Worm (Caenorhabditis elegans) whole organism, L1 larva: Measurements from ENCODE around the gene acc-4.
A peak's percentile ranks its signal among the peaks of the same experiment; 100 is the strongest.

Experiments
- C04F5.9 ChIP-seq: sonication (generic microtip); optimal IDR thresholded peaks from 2 replicates; lab custom pipeline; 2016; ENCODE audit warnings: missing genetic modification characterization, missing compliant biosample characterization
- C16A3.4 ChIP-seq: fragments of 150-350 bp; optimal IDR thresholded peaks from 2 replicates; lab custom pipeline; 2014; ENCODE audit warnings: missing biosample characterization, missing genetic modification characterization
- F16B12.6 ChIP-seq: fragments of 150-350 bp; optimal IDR thresholded peaks from 2 replicates; lab custom pipeline; 2014; ENCODE audit warnings: missing biosample characterization, missing genetic modification characterization
- alr-1 ChIP-seq: fragments of 200-800 bp; sonication (Bioruptor generic); optimal IDR thresholded peaks from 2 replicates; lab custom pipeline; 2018; ENCODE audit warnings: borderline replicate concordance, mild to moderate bottlenecking, missing genetic modification characterization, missing compliant biosample characterization
- ama-1 ChIP-seq: fragments of 150-350 bp; optimal IDR thresholded peaks from 2 replicates; lab custom pipeline; 2014
- blmp-1 ChIP-seq: fragments of 150-350 bp; optimal IDR thresholded peaks from 2 replicates; lab custom pipeline; 2014; ENCODE audit warnings: missing biosample characterization, missing genetic modification characterization
- ceh-63 ChIP-seq: fragments of 200-800 bp; sonication (Bioruptor generic); optimal IDR thresholded peaks from 2 replicates; lab custom pipeline; 2018; ENCODE audit warnings: mild to moderate bottlenecking, missing genetic modification characterization, missing compliant biosample characterization
- ceh-82 ChIP-seq, 3 experiments: fragments of 150-350 bp in 1 of 3; sonication (generic microtip) in 2 of 3; optimal IDR thresholded peaks; 2 replicates each; lab custom pipeline; 2014 to 2017; ENCODE audit warnings: missing biosample characterization in 3 of 3, missing genetic modification characterization in 3 of 3
- ceh-88 ChIP-seq: fragments of 200-800 bp; sonication (Bioruptor generic); IDR thresholded peaks from 2 replicates; pipeline ENCODE4 v1.3.6; 2022; ENCODE audit warnings: missing genetic modification characterization, missing compliant biosample characterization
- ces-1 ChIP-seq: fragments of 150-350 bp; optimal IDR thresholded peaks from 2 replicates; lab custom pipeline; 2014; ENCODE audit warnings: missing biosample characterization, missing genetic modification reagents, missing genetic modification characterization
- dsc-1 ChIP-seq: sonication (generic microtip); optimal IDR thresholded peaks from 2 replicates; lab custom pipeline; 2016; ENCODE audit warnings: mild to moderate bottlenecking, missing genetic modification characterization, missing compliant biosample characterization
- efl-1 ChIP-seq, 4 experiments: fragments of 150-350 bp; optimal IDR thresholded peaks in 3 of 4; peaks in 1 of 4; 1 replicate in 1 of 4; 2 replicates in 3 of 4; lab custom pipeline; 2014; ENCODE audit warnings: missing biosample characterization in 2 of 4, missing genetic modification characterization in 2 of 4, missing genetic modification reagents in 2 of 4
- efl-3 ChIP-seq: fragments of 200-800 bp; sonication (Bioruptor generic); optimal IDR thresholded peaks from 2 replicates; lab custom pipeline; 2018; ENCODE audit warnings: mild to moderate bottlenecking, missing genetic modification characterization, missing compliant biosample characterization
- elt-2 ChIP-seq: sonication (generic microtip); optimal IDR thresholded peaks from 2 replicates; lab custom pipeline; 2016; ENCODE audit warnings: missing genetic modification characterization, mild to moderate bottlenecking, inconsistent platforms, missing compliant biosample characterization, missing genetic modification reagents
- elt-3 ChIP-seq, 6 experiments: fragments of 150-350 bp in 1 of 6; sonication (generic microtip); optimal IDR thresholded peaks; 2 replicates each; lab custom pipeline; 2017 to 2018; ENCODE audit warnings: missing biosample characterization in 6 of 6, missing genetic modification characterization in 6 of 6, inconsistent platforms in 1 of 6
- ets-5 ChIP-seq: fragments of 200-800 bp; sonication (Bioruptor generic); IDR thresholded peaks from 2 replicates; pipeline ENCODE4 v1.3.6; 2022; ENCODE audit warnings: missing genetic modification characterization, missing compliant biosample characterization
- fkh-4 ChIP-seq: sonication (generic microtip); optimal IDR thresholded peaks from 2 replicates; lab custom pipeline; 2016; ENCODE audit warnings: missing compliant biosample characterization, missing genetic modification characterization, borderline replicate concordance
- fkh-8 ChIP-seq: sonication (generic microtip); optimal IDR thresholded peaks from 2 replicates; lab custom pipeline; 2016; ENCODE audit warnings: mild to moderate bottlenecking, missing genetic modification characterization, missing compliant biosample characterization
- fos-1 ChIP-seq: fragments of 150-350 bp; optimal IDR thresholded peaks from 2 replicates; lab custom pipeline; 2014; ENCODE audit warnings: missing biosample characterization, missing genetic modification characterization
- hlh-17 ChIP-seq: fragments of 200-800 bp; sonication (Bioruptor generic); optimal IDR thresholded peaks from 2 replicates; lab custom pipeline; 2018; ENCODE audit warnings: missing genetic modification characterization, mild to moderate bottlenecking, missing compliant biosample characterization, moderate library complexity, borderline replicate concordance
- hlh-4 ChIP-seq: sonication (generic microtip); optimal IDR thresholded peaks from 2 replicates; lab custom pipeline; 2016; ENCODE audit warnings: mild to moderate bottlenecking, missing genetic modification characterization, missing compliant biosample characterization
- hpl-2 ChIP-seq: fragments of 150-350 bp; optimal IDR thresholded peaks from 2 replicates; lab custom pipeline; 2014; ENCODE audit warnings: missing biosample characterization, missing genetic modification reagents, missing genetic modification characterization
- isw-1 ChIP-seq: fragments of 200-800 bp; sonication (Bioruptor generic); IDR thresholded peaks from 2 replicates; pipeline ENCODE4 v1.3.6; 2022; ENCODE audit warnings: missing genetic modification characterization, missing compliant biosample characterization
- jun-1 ChIP-seq: fragments of 150-350 bp; optimal IDR thresholded peaks from 2 replicates; lab custom pipeline; 2014; ENCODE audit warnings: missing biosample characterization, missing genetic modification reagents, missing genetic modification characterization
- lin-13 ChIP-seq: fragments of 150-350 bp; optimal IDR thresholded peaks from 2 replicates; lab custom pipeline; 2014; ENCODE audit warnings: missing biosample characterization, missing genetic modification reagents, missing genetic modification characterization
- lin-14 ChIP-seq: fragments of 200-800 bp; sonication (Bioruptor generic); optimal IDR thresholded peaks from 2 replicates; lab custom pipeline; 2018; ENCODE audit warnings: mild to moderate bottlenecking, missing genetic modification characterization, moderate library complexity, missing compliant biosample characterization
- lin-15B ChIP-seq: fragments of 150-350 bp; sonication (generic microtip); optimal IDR thresholded peaks from 3 replicates; lab custom pipeline; 2014; ENCODE audit warnings: missing biosample characterization, missing genetic modification characterization
- lin-39 ChIP-seq: fragments of 150-350 bp; optimal IDR thresholded peaks from 2 replicates; lab custom pipeline; 2014; ENCODE audit warnings: missing biosample characterization, missing genetic modification reagents, missing genetic modification characterization
- lsy-2 ChIP-seq, 2 experiments: fragments of 150-350 bp; optimal IDR thresholded peaks; 2 replicates each; lab custom pipeline; 2014; ENCODE audit warnings: missing biosample characterization in 2 of 2, missing genetic modification characterization in 2 of 2
- mab-9 ChIP-seq: fragments of 200-800 bp; sonication (Bioruptor generic); IDR thresholded peaks from 2 replicates; pipeline ENCODE4 v1.3.6; 2022; ENCODE audit warnings: missing genetic modification reagents, missing genetic modification characterization, missing compliant biosample characterization
- mef-2 ChIP-seq: fragments of 150-350 bp; optimal IDR thresholded peaks from 2 replicates; lab custom pipeline; 2014; ENCODE audit warnings: missing biosample characterization, missing genetic modification characterization
- nhr-12 ChIP-seq: sonication (generic microtip); optimal IDR thresholded peaks from 2 replicates; lab custom pipeline; 2017; ENCODE audit warnings: missing biosample characterization, missing genetic modification characterization
- nhr-19 ChIP-seq: fragments of 200-800 bp; sonication (Bioruptor generic); conservative IDR thresholded peaks from 2 replicates; pipeline ENCODE4 v1.3.6; 2022; ENCODE audit warnings: missing genetic modification characterization, missing compliant biosample characterization
- nhr-20 ChIP-seq: sonication (generic microtip); optimal IDR thresholded peaks from 2 replicates; lab custom pipeline; 2016; ENCODE audit warnings: mild to moderate bottlenecking, missing genetic modification characterization, missing compliant biosample characterization
- nhr-237 ChIP-seq: fragments of 150-350 bp; optimal IDR thresholded peaks from 2 replicates; lab custom pipeline; 2014; ENCODE audit warnings: missing biosample characterization, missing genetic modification characterization
- nhr-71 ChIP-seq: sonication (generic microtip); optimal IDR thresholded peaks from 2 replicates; lab custom pipeline; 2016; ENCODE audit warnings: mild to moderate bottlenecking, missing genetic modification characterization, moderate library complexity, missing compliant biosample characterization
- nhr-76 ChIP-seq: sonication (generic microtip); optimal IDR thresholded peaks from 2 replicates; lab custom pipeline; 2017; ENCODE audit warnings: missing biosample characterization, missing genetic modification characterization
- nhr-84 ChIP-seq: sonication (generic microtip); optimal IDR thresholded peaks from 2 replicates; lab custom pipeline; 2017; ENCODE audit warnings: missing biosample characterization, missing genetic modification characterization
- pag-3 ChIP-seq: sonication (generic microtip); optimal IDR thresholded peaks from 2 replicates; lab custom pipeline; 2017; ENCODE audit warnings: missing genetic modification characterization, mild to moderate bottlenecking, missing compliant biosample characterization, antibody characterized with exemption, borderline replicate concordance; ENCODE audit not compliant: insufficient read depth
- pqm-1 ChIP-seq: sonication (generic microtip); optimal IDR thresholded peaks from 3 replicates; lab custom pipeline; 2017; ENCODE audit warnings: missing biosample characterization, missing genetic modification characterization
- snpc-4 ChIP-seq: fragments of 150-350 bp; optimal IDR thresholded peaks from 2 replicates; lab custom pipeline; 2014; ENCODE audit warnings: missing biosample characterization, missing genetic modification characterization
- snu-23 ChIP-seq: sonication (generic microtip); optimal IDR thresholded peaks from 2 replicates; lab custom pipeline; 2016; ENCODE audit warnings: missing genetic modification characterization, missing compliant biosample characterization
- sptf-1 ChIP-seq: fragments of 150-350 bp; optimal IDR thresholded peaks from 2 replicates; lab custom pipeline; 2014; ENCODE audit warnings: missing biosample characterization, missing genetic modification characterization
- swsn-7 ChIP-seq: sonication (generic microtip); optimal IDR thresholded peaks from 2 replicates; lab custom pipeline; 2016; ENCODE audit warnings: missing genetic modification characterization, missing compliant biosample characterization
- tbx-2 ChIP-seq: sonication (generic microtip); optimal IDR thresholded peaks from 2 replicates; lab custom pipeline; 2016; ENCODE audit warnings: missing genetic modification characterization, missing compliant biosample characterization
- tlp-1 ChIP-seq: fragments of 150-350 bp; optimal IDR thresholded peaks from 2 replicates; lab custom pipeline; 2014; ENCODE audit warnings: missing biosample characterization, missing genetic modification characterization
- unc-30 ChIP-seq: sonication (generic microtip); optimal IDR thresholded peaks from 2 replicates; lab custom pipeline; 2017; ENCODE audit warnings: missing biosample characterization, missing genetic modification characterization
- unc-86 ChIP-seq: sonication (generic microtip); optimal IDR thresholded peaks from 2 replicates; lab custom pipeline; 2016; ENCODE audit warnings: missing genetic modification characterization, missing compliant biosample characterization
- unc-98 ChIP-seq: fragments of 200-800 bp; sonication (Bioruptor generic); IDR thresholded peaks from 2 replicates; pipeline ENCODE4 v1.3.6; 2022; ENCODE audit warnings: missing genetic modification characterization, missing compliant biosample characterization
- vab-15 ChIP-seq: sonication (generic microtip); optimal IDR thresholded peaks from 2 replicates; lab custom pipeline; 2017; ENCODE audit warnings: missing genotype, mild to moderate bottlenecking, missing genetic modification characterization, missing compliant biosample characterization
- xbp-1 ChIP-seq: sonication (generic microtip); optimal IDR thresholded peaks from 2 replicates; lab custom pipeline; 2016; ENCODE audit warnings: missing genetic modification characterization, missing compliant biosample characterization
- zag-1 ChIP-seq: fragments of 150-350 bp; optimal IDR thresholded peaks from 2 replicates; lab custom pipeline; 2014; ENCODE audit warnings: missing biosample characterization, missing genetic modification characterization
- zip-4 ChIP-seq: fragments of 200-800 bp; sonication (Bioruptor generic); optimal IDR thresholded peaks from 2 replicates; lab custom pipeline; 2018; ENCODE audit warnings: mild to moderate bottlenecking, missing genetic modification characterization, moderate library complexity, missing compliant biosample characterization
- ztf-4 ChIP-seq: fragments of 150-350 bp; optimal IDR thresholded peaks from 2 replicates; lab custom pipeline; 2014; ENCODE audit warnings: missing biosample characterization, missing genetic modification characterization

Gene acc-4

DNA sequence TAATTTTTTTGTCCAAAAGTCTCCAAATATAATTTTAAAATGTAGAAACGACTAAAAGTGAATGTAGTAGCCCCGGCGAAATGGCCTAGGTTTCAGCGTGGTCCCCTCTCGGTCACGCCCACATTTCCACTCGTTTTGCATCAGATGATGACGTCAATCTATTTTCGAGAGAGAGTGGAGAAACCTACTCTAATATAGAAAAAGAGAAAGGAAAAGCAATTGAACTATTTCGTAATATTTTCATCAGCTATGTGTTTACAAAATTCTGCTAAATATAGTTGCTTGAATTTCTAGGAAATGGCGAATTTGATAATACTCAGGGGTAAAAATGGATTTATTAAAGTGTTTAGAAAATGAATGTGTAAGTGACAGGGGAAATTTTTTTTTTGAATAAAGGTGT is 28.1 kb downstream of the acc-4 start (continued):
- peak; percentile 73 for TF ChIP-seq nhr-71 (tag; lab: Kevin White, UChicago)
- TF ChIP-seq hpl-2 (GFP tag; lab: Kevin White, UChicago): no peak
- no peak for TF ChIP-seq elt-3 (tag; optimal IDR thresholded peaks at IDR 0.05; lab: Kevin White, UChicago)
- no peak for TF ChIP-seq unc-30 (tag; lab: Kevin White, UChicago)
- TF ChIP-seq nhr-237 (tag; lab: Kevin White, UChicago): peak; percentile 22
- no peak for TF ChIP-seq hlh-17 (GFP tag; lab: Kevin White, UChicago)
- TF ChIP-seq nhr-12: no peak
- no peak for TF ChIP-seq vab-15 (tag; lab: Kevin White, UChicago)
- TF ChIP-seq tbx-2: no peak
- no peak for TF ChIP-seq efl-3 (GFP tag; lab: Kevin White, UChicago)
- TF ChIP-seq fkh-4 (tag; lab: Kevin White, UChicago): no peak
- TF ChIP-seq ama-1 (lab: Kevin White, UChicago): no peak
- TF ChIP-seq lin-13 (GFP tag; lab: Kevin White, UChicago): peak; percentile 35
- TF ChIP-seq blmp-1 (tag; lab: Kevin White, UChicago): peak; percentile 10
- peak; percentile 51 to 71 for TF ChIP-seq lsy-2 (tag; optimal IDR thresholded peaks at IDR 0.05; lab: Kevin White, UChicago)
- peak; percentile 35; the same call in 1 of the 2 replicates for TF ChIP-seq isw-1
- no peak for TF ChIP-seq nhr-76
- no peak for TF ChIP-seq lin-14 (GFP tag; lab: Kevin White, UChicago)
- no peak for TF ChIP-seq alr-1 (tag; lab: Kevin White, UChicago)
- TF ChIP-seq xbp-1 (tag; lab: Kevin White, UChicago): peak; percentile 22
- TF ChIP-seq ces-1 (GFP tag; lab: Kevin White, UChicago): no peak
- TF ChIP-seq swsn-7 (tag; lab: Kevin White, UChicago): peak; percentile 32
- peak; percentile 50 for TF ChIP-seq zip-4
- no peak for TF ChIP-seq ceh-63 (GFP tag; lab: Kevin White, UChicago)
- TF ChIP-seq nhr-20 (tag; lab: Kevin White, UChicago): no peak
- TF ChIP-seq mef-2: peak; percentile 84
- no peak for TF ChIP-seq ztf-4 (tag; lab: Kevin White, UChicago)
- TF ChIP-seq ceh-88 (GFP tag; lab: Robert Waterston, UW): no peak
- TF ChIP-seq ets-5 (GFP tag; lab: Robert Waterston, UW): no peak
- no peak for TF ChIP-seq nhr-19 (GFP tag; lab: Robert Waterston, UW)
- TF ChIP-seq lin-15B (tag; lab: Kevin White, UChicago): no peak
- TF ChIP-seq pqm-1 (tag; lab: Kevin White, UChicago): no peak
- no peak for TF ChIP-seq snu-23 (GFP tag; lab: Kevin White, UChicago)
- TF ChIP-seq pag-3 (tag; lab: Kevin White, UChicago): no peak
- no peak for TF ChIP-seq C16A3.4 (tag; lab: Kevin White, UChicago)
- no peak for TF ChIP-seq unc-98 (GFP tag; lab: Robert Waterston, UW)
- no peak for TF ChIP-seq tlp-1 (tag; lab: Kevin White, UChicago)
- no peak for TF ChIP-seq lin-39
- no peak for TF ChIP-seq F16B12.6 (tag; lab: Kevin White, UChicago)
- no peak for TF ChIP-seq jun-1 (tag; lab: Kevin White, UChicago)
- no peak for TF ChIP-seq fos-1 (tag; lab: Kevin White, UChicago)
- TF ChIP-seq ceh-82 (tag; optimal IDR thresholded peaks at IDR 0.05; lab: Kevin White, UChicago): peak in 2 of 3 experiments; percentile 4 to 41
- TF ChIP-seq sptf-1 (tag; lab: Kevin White, UChicago): no peak
- TF ChIP-seq zag-1 (tag; lab: Kevin White, UChicago): no peak
- no peak for TF ChIP-seq mab-9 (GFP tag; lab: Robert Waterston, UW)
- TF ChIP-seq elt-2 (tag; lab: Kevin White, UChicago): no peak
- no peak for TF ChIP-seq unc-86 (tag; lab: Kevin White, UChicago)
- no peak for TF ChIP-seq nhr-84 (tag; lab: Kevin White, UChicago)
- no peak for TF ChIP-seq dsc-1 (tag; lab: Kevin White, UChicago)
- TF ChIP-seq snpc-4: no peak
- TF ChIP-seq fkh-8 (tag; lab: Kevin White, UChicago): peak; percentile 43
- peak; percentile 27 for TF ChIP-seq efl-1 (optimal IDR thresholded peaks at IDR 0.05; lab: Kevin White, UChicago)
- peak; percentile 31 to 57 for TF ChIP-seq efl-1 (GFP tag; optimal IDR thresholded peaks at IDR 0.05 in 1 of 2; lab: Kevin White, UChicago)
- no peak for TF ChIP-seq C04F5.9 (tag; lab: Kevin White, UChicago)
- no peak for TF ChIP-seq hlh-4 (tag; lab: Kevin White, UChicago)
